Fruit fly (Drosophila melanogaster) S2 (cell line): ENCODE data around the gene RagA-B.

Experiments used
- CG8478 ChIP-seq: fragments of >200 bp; optimal IDR thresholded peaks from 2 replicates; lab custom pipeline; 2018
- CTCF ChIP-seq, 2 experiments: fragments of >200 bp; optimal IDR thresholded peaks; 2 replicates each; lab custom pipeline; 2018

DNA sequence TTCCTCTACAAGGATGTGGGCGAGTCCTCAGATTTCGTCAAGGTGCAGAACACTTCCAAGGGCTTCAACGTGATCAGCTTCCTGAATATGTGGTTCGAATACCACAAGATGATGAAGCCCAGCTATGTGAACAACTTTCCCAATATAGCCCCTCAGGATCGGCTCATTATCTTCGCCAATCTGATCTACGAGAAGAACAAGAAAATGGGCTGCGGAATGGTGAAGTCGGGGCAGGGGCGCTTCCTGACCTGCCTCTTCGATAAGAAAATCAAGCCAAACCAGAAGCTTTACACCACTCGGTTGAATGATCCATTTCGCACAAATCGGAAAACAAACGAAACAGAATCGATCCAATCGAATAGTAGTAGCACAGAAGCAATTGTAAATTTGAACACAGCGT lies 14.1 kb upstream of the RagA-B start:
- TF ChIP-seq CG8478 (lab: Kevin White, UChicago) = no peak
- TF ChIP-seq CTCF (optimal IDR thresholded peaks at IDR 0.05; lab: Kevin White, UChicago) = no peak
